Fruit fly (Drosophila melanogaster) whole organism: ENCODE measurements around the gene snRNP-U1-C.

ENCODE experiments used
- CG8478 ChIP-seq: fragments of >200 bp; optimal IDR thresholded peaks from 2 replicates; lab custom pipeline; 2018; ENCODE audit warnings: inconsistent platforms
- Dll ChIP-seq: fragments of >200 bp; optimal IDR thresholded peaks from 2 replicates; lab custom pipeline; 2017
- psq ChIP-seq: fragments of >200 bp; optimal IDR thresholded peaks from 2 replicates; lab custom pipeline; 2017
- usp ChIP-seq: fragments of >200 bp; optimal IDR thresholded peaks from 2 replicates; lab custom pipeline; 2017; ENCODE audit warnings: missing biosample characterization, missing genetic modification characterization, mixed read lengths

- no peak for TF ChIP-seq Dll (lab: Kevin White, UChicago)
- no peak for TF ChIP-seq psq (lab: Kevin White, UChicago)
- TF ChIP-seq CG8478 (lab: Kevin White, UChicago), result no peak
- TF ChIP-seq usp, result no peak
Observed at dm6 chr3R:18985114-18985785, 1.8 kb upstream of the snRNP-U1-C start.
